Comparison of ENCODE assay signal across 5 fruit fly cellular contexts in genomic region chr2L:17431359-17431675, dm6.
TF ChIP-seq lines count a peak whose summit lies in the region.

No protein-coding gene starts in this region.

- TF ChIP-seq CTCF in whole organism, embryonic (GFP tag; optimal IDR thresholded peaks at IDR 0.05; lab: Kevin White, UChicago) = no peak

TF ChIP-seq in whole organism, adult, 20 proteins besides CTCF, POLR2A, EP300 and RAD21:
- TF ChIP-seq Crg-1 (GFP tag; optimal IDR thresholded peaks at IDR 0.05; lab: Kevin White, UChicago) = no peak
- TF ChIP-seq ovo (GFP tag; optimal IDR thresholded peaks at IDR 0.05; lab: Kevin White, UChicago) = no peak
- no peak for TF ChIP-seq CG14711 (tag; optimal IDR thresholded peaks at IDR 0.05; lab: Kevin White, UChicago)
- TF ChIP-seq CG1620 (GFP tag; optimal IDR thresholded peaks at IDR 0.05; lab: Kevin White, UChicago) = no peak
- peak; percentile 48 for TF ChIP-seq kay (GFP tag; lab: Kevin White, UChicago; ENCODE audit: borderline replicate concordance)
- TF ChIP-seq bab1 (GFP tag; optimal IDR thresholded peaks at IDR 0.05; lab: Kevin White, UChicago) = no peak

TF ChIP-seq in whole organism, embryonic, 481 proteins besides CTCF, POLR2A, EP300 and RAD21 (continues in another document):
- TF ChIP-seq CG30403 (GFP tag; optimal IDR thresholded peaks at IDR 0.05; lab: Kevin White, UChicago) (peak; percentile 27), Drgx (GFP tag; IDR thresholded peaks at IDR 0.05; lab: Robert Waterston, UW) (peak; percentile 69; the same call in 1 of the 2 replicates), Oli (tag; optimal IDR thresholded peaks at IDR 0.05; lab: Kevin White, UChicago) (peak; percentile 26), fd96Cb (tag; optimal IDR thresholded peaks at IDR 0.05; lab: Kevin White, UChicago) (peak; percentile 1), dysf (GFP tag; IDR thresholded peaks at IDR 0.05; lab: Robert Waterston, UW) (0 out of 3 replicates have a peak, but pooled peaks have one; percentile 34), Aef1 (GFP tag; IDR thresholded peaks at IDR 0.05; lab: Robert Waterston, UW) (0 out of 3 replicates have a peak, but pooled peaks have one; percentile 15), Ets65A (GFP tag; lab: Kevin White, UChicago) (peak; percentile 39), stc (GFP tag; IDR thresholded peaks at IDR 0.05; lab: Robert Waterston, UW) (0 out of 2 replicates have a peak, but pooled peaks have one; percentile 4), Hr51 (GFP tag; optimal IDR thresholded peaks at IDR 0.05; lab: Kevin White, UChicago) (peak in 1 of 2 experiments; percentile 68), CG15269 (tag; optimal IDR thresholded peaks at IDR 0.05; lab: Kevin White, UChicago) (peak; percentile 9), mld (GFP tag; IDR thresholded peaks at IDR 0.05; lab: Robert Waterston, UW; ENCODE audit: partially characterized antibody) (no peak), pnt (GFP tag; optimal IDR thresholded peaks at IDR 0.05; lab: Kevin White, UChicago) (no peak), gem (tag; optimal IDR thresholded peaks at IDR 0.05; lab: Kevin White, UChicago) (peak; percentile 52), sens (GFP tag; lab: Kevin White, UChicago) (peak; percentile 79), Sox100B (GFP tag; optimal IDR thresholded peaks at IDR 0.05; lab: Kevin White, UChicago) (peak; percentile 35), CG2889 (GFP tag; IDR thresholded peaks at IDR 0.05; lab: Robert Waterston, UW) (no peak), eve (GFP tag; optimal IDR thresholded peaks at IDR 0.05; lab: Kevin White, UChicago) (peak in 1 of 2 experiments; percentile 18), Ptx1 (GFP tag; IDR thresholded peaks at IDR 0.05; lab: Robert Waterston, UW) (peak; percentile 42; the same call in 1 of the 2 replicates), HLH3B (GFP tag; IDR thresholded peaks at IDR 0.05; lab: Robert Waterston, UW) (0 out of 2 replicates have a peak, but pooled peaks have one; percentile 19)

TF ChIP-seq in whole organism, prepupa, 60 proteins besides CTCF, POLR2A, EP300 and RAD21 (continues in another document):
- TF ChIP-seq lz (GFP tag; optimal IDR thresholded peaks at IDR 0.05; lab: Kevin White, UChicago) = peak; percentile 72
- no peak for TF ChIP-seq ss (GFP tag; optimal IDR thresholded peaks at IDR 0.05; lab: Kevin White, UChicago)
- TF ChIP-seq CG11762 (GFP tag; optimal IDR thresholded peaks at IDR 0.05; lab: Kevin White, UChicago; ENCODE audit: insufficient read depth) = peak; percentile 61
- peak; percentile 71 for TF ChIP-seq Sox14 (GFP tag; optimal IDR thresholded peaks at IDR 0.05; lab: Kevin White, UChicago)
- peak; percentile 97 for TF ChIP-seq Eip78C (GFP tag; lab: Kevin White, UChicago)
- peak; percentile 32 for TF ChIP-seq CG4318 (GFP tag; optimal IDR thresholded peaks at IDR 0.05; lab: Kevin White, UChicago)
- no peak for TF ChIP-seq fkh (GFP tag; optimal IDR thresholded peaks at IDR 0.05; lab: Kevin White, UChicago)
- peak; percentile 84 for TF ChIP-seq OdsH (GFP tag; optimal IDR thresholded peaks at IDR 0.05; lab: Kevin White, UChicago)
- peak; percentile 85 for TF ChIP-seq esn (GFP tag; optimal IDR thresholded peaks at IDR 0.05; lab: Kevin White, UChicago)
- peak; percentile 82 for TF ChIP-seq topi (GFP tag; optimal IDR thresholded peaks at IDR 0.05; lab: Kevin White, UChicago)
- no peak for TF ChIP-seq Blimp-1 (GFP tag; optimal IDR thresholded peaks at IDR 0.05; lab: Kevin White, UChicago)
- peak; percentile 70 for TF ChIP-seq cyc (GFP tag; optimal IDR thresholded peaks at IDR 0.05; lab: Kevin White, UChicago)
- TF ChIP-seq Sox102F (GFP tag; optimal IDR thresholded peaks at IDR 0.05; lab: Kevin White, UChicago) = peak; percentile 68
- TF ChIP-seq Hr39 (GFP tag; optimal IDR thresholded peaks at IDR 0.05; lab: Kevin White, UChicago) = peak; percentile 74
- peak; percentile 77 for TF ChIP-seq CG3919 (GFP tag; optimal IDR thresholded peaks at IDR 0.05; lab: Kevin White, UChicago)
- no peak for TF ChIP-seq CG6808 (GFP tag; optimal IDR thresholded peaks at IDR 0.05; lab: Kevin White, UChicago)
- peak; percentile 75 for TF ChIP-seq CG8632 (GFP tag; optimal IDR thresholded peaks at IDR 0.05; lab: Kevin White, UChicago)
- peak; percentile 73 for TF ChIP-seq CG6792 (GFP tag; optimal IDR thresholded peaks at IDR 0.05; lab: Kevin White, UChicago)
- peak; percentile 65 for TF ChIP-seq Sox15 (GFP tag; optimal IDR thresholded peaks at IDR 0.05; lab: Kevin White, UChicago)
- TF ChIP-seq CG6276 (GFP tag; optimal IDR thresholded peaks at IDR 0.05; lab: Kevin White, UChicago) = peak; percentile 65
- peak; percentile 82 for TF ChIP-seq achi (GFP tag; optimal IDR thresholded peaks at IDR 0.05; lab: Kevin White, UChicago)
- peak; percentile 70 for TF ChIP-seq Met (GFP tag; optimal IDR thresholded peaks at IDR 0.05; lab: Kevin White, UChicago)

TF ChIP-seq in whole organism, pupa, 21 proteins besides CTCF, POLR2A, EP300 and RAD21:
- TF ChIP-seq Snoo (tag; optimal IDR thresholded peaks at IDR 0.05; lab: Kevin White, UChicago) = peak; percentile 55
- TF ChIP-seq gl (tag; optimal IDR thresholded peaks at IDR 0.05; lab: Kevin White, UChicago) = no peak
- TF ChIP-seq CG32121 (GFP tag; IDR thresholded peaks at IDR 0.05; lab: Robert Waterston, UW) = peak; percentile 83
- no peak for TF ChIP-seq CG12605 (GFP tag; IDR thresholded peaks at IDR 0.05; lab: Robert Waterston, UW)
- TF ChIP-seq CG13204 (GFP tag; optimal IDR thresholded peaks at IDR 0.05; lab: Kevin White, UChicago) = no peak
- peak; percentile 43 for TF ChIP-seq CG9948 (tag; optimal IDR thresholded peaks at IDR 0.05; lab: Kevin White, UChicago)
- TF ChIP-seq CG8301 (tag; optimal IDR thresholded peaks at IDR 0.05; lab: Kevin White, UChicago) = peak; percentile 48
- peak; percentile 40; the same call in 1 of the 2 replicates for TF ChIP-seq Ets98B (GFP tag; IDR thresholded peaks at IDR 0.05; lab: Robert Waterston, UW)
- TF ChIP-seq CG8159 (tag; optimal IDR thresholded peaks at IDR 0.05; lab: Kevin White, UChicago) = peak; percentile 59
- TF ChIP-seq CG4496 (GFP tag; IDR thresholded peaks at IDR 0.05; lab: Robert Waterston, UW) = peak; percentile 74
- peak; percentile 67 for TF ChIP-seq Pif1B (GFP tag; optimal IDR thresholded peaks at IDR 0.05; lab: Kevin White, UChicago)
- peak; percentile 68 for TF ChIP-seq Pif1A (GFP tag; optimal IDR thresholded peaks at IDR 0.05; lab: Kevin White, UChicago)
- no peak for TF ChIP-seq EcR (GFP tag; optimal IDR thresholded peaks at IDR 0.05; lab: Kevin White, UChicago)
- peak; percentile 66 for TF ChIP-seq CG14655 (GFP tag; optimal IDR thresholded peaks at IDR 0.05; lab: Kevin White, UChicago)

TF ChIP-seq in whole organism, wandering third instar larva, 38 proteins besides CTCF, POLR2A, EP300 and RAD21:
- TF ChIP-seq woc (GFP tag; optimal IDR thresholded peaks at IDR 0.05; lab: Kevin White, UChicago) = peak; percentile 58
- TF ChIP-seq OdsH (GFP tag; optimal IDR thresholded peaks at IDR 0.05; lab: Kevin White, UChicago) = peak; percentile 68
- peak; percentile 24 for TF ChIP-seq psq (GFP tag; optimal IDR thresholded peaks at IDR 0.05; lab: Kevin White, UChicago)
- TF ChIP-seq foxo (GFP tag; optimal IDR thresholded peaks at IDR 0.05; lab: Kevin White, UChicago) = peak in 1 of 2 experiments; percentile 73
- TF ChIP-seq h (GFP tag; optimal IDR thresholded peaks at IDR 0.05; lab: Kevin White, UChicago) = peak; percentile 69
- no peak for TF ChIP-seq CrebA (GFP tag; optimal IDR thresholded peaks at IDR 0.05; lab: Kevin White, UChicago; ENCODE audit: borderline replicate concordance)
- no peak for TF ChIP-seq dsf (GFP tag; optimal IDR thresholded peaks at IDR 0.05; lab: Kevin White, UChicago; ENCODE audit: borderline replicate concordance)
- no peak for TF ChIP-seq lola (GFP tag; optimal IDR thresholded peaks at IDR 0.05; lab: Kevin White, UChicago)
- no peak for TF ChIP-seq Dfd (GFP tag; optimal IDR thresholded peaks at IDR 0.05; lab: Kevin White, UChicago)
- no peak for TF ChIP-seq Sp1 (GFP tag; optimal IDR thresholded peaks at IDR 0.05; lab: Kevin White, UChicago)
- TF ChIP-seq rgr (GFP tag; optimal IDR thresholded peaks at IDR 0.05; lab: Kevin White, UChicago) = peak; percentile 66
- TF ChIP-seq Hr78 (GFP tag; optimal IDR thresholded peaks at IDR 0.05; lab: Kevin White, UChicago) = no peak
- TF ChIP-seq fru (GFP tag; optimal IDR thresholded peaks at IDR 0.05; lab: Kevin White, UChicago) = peak; percentile 77
- no peak for TF ChIP-seq GATAd (GFP tag; optimal IDR thresholded peaks at IDR 0.05; lab: Kevin White, UChicago)
- TF ChIP-seq Jra (GFP tag; optimal IDR thresholded peaks at IDR 0.05; lab: Kevin White, UChicago) = no peak
- no peak for TF ChIP-seq CG32264 (GFP tag; optimal IDR thresholded peaks at IDR 0.05; lab: Kevin White, UChicago)
- TF ChIP-seq tai (GFP tag; optimal IDR thresholded peaks at IDR 0.05; lab: Kevin White, UChicago) = peak; percentile 46
- TF ChIP-seq brk (GFP tag; optimal IDR thresholded peaks at IDR 0.05; lab: Kevin White, UChicago) = peak; percentile 39
- peak; percentile 39 for TF ChIP-seq br (GFP tag; optimal IDR thresholded peaks at IDR 0.05; lab: Kevin White, UChicago)
- peak; percentile 49 for TF ChIP-seq ey (GFP tag; optimal IDR thresholded peaks at IDR 0.05; lab: Kevin White, UChicago)
